Fruit fly (Drosophila melanogaster) whole organism, embryonic: ENCODE data around the gene deltaCOP.
A peak's percentile ranks its signal among the peaks of the same experiment; 100 is the strongest.

Experiments used
- Aef1 ChIP-seq: fragments of 200-800 bp; sonication (Bioruptor generic); IDR thresholded peaks from 3 replicates; pipeline ENCODE4 v1.3.6; 2022; ENCODE audit warnings: missing biosample characterization, missing genetic modification characterization
- BEAF-32 ChIP-seq: fragments of 200-800 bp; sonication (Bioruptor generic); optimal IDR thresholded peaks from 3 replicates; lab custom pipeline; 2017; ENCODE audit warnings: missing biosample characterization, missing genetic modification characterization, mild to moderate bottlenecking, moderate library complexity, missing genetic modification reagents
- Bdp1 ChIP-seq: fragments of 200-800 bp; sonication (Bioruptor generic); optimal IDR thresholded peaks from 3 replicates; lab custom pipeline; 2016; ENCODE audit warnings: missing biosample characterization, missing genetic modification characterization
- Blimp-1 ChIP-seq: fragments of 200-800 bp; sonication (Bioruptor generic); optimal IDR thresholded peaks from 3 replicates; lab custom pipeline; 2018; ENCODE audit warnings: missing biosample characterization, missing genetic modification characterization, mild to moderate bottlenecking, moderate library complexity, missing genetic modification reagents
- CG10267 ChIP-seq: fragments of 200-800 bp; sonication (Bioruptor generic); optimal IDR thresholded peaks from 2 replicates; lab custom pipeline; 2018; ENCODE audit warnings: missing biosample characterization, mild to moderate bottlenecking, missing genetic modification characterization, moderate library complexity
- CG12659 ChIP-seq: fragments of 200-800 bp; sonication (Bioruptor generic); optimal IDR thresholded peaks from 3 replicates; lab custom pipeline; 2017; ENCODE audit warnings: mild to moderate bottlenecking, missing biosample characterization, missing genetic modification reagents, missing genetic modification characterization
- CG12744 ChIP-seq: fragments of 200-800 bp; sonication (Bioruptor generic); optimal IDR thresholded peaks from 2 replicates; lab custom pipeline; 2016; ENCODE audit warnings: missing biosample characterization, missing genetic modification characterization
- CG13624 ChIP-seq: fragments of 200-800 bp; sonication (Bioruptor generic); optimal IDR thresholded peaks from 2 replicates; lab custom pipeline; 2016; ENCODE audit warnings: missing biosample characterization, missing genetic modification characterization
- CG14965 ChIP-seq: fragments of 200-800 bp; sonication (Bioruptor generic); optimal IDR thresholded peaks from 2 replicates; lab custom pipeline; 2016; ENCODE audit warnings: missing biosample characterization, missing genetic modification characterization, borderline replicate concordance
- CG17385 ChIP-seq: fragments of 200-800 bp; sonication (Bioruptor generic); optimal IDR thresholded peaks from 3 replicates; lab custom pipeline; 2018; ENCODE audit warnings: missing biosample characterization, mild to moderate bottlenecking, missing genetic modification characterization
- CG30020 ChIP-seq: fragments of 200-800 bp; optimal IDR thresholded peaks from 2 replicates; lab custom pipeline; 2019; ENCODE audit warnings: missing biosample characterization, mild to moderate bottlenecking, missing genetic modification characterization, moderate library complexity
- CG3726 ChIP-seq: fragments of 200-800 bp; sonication (Bioruptor generic); IDR thresholded peaks from 3 replicates; pipeline ENCODE4, ENCODE4 v1.3.6; 2022; ENCODE audit warnings: missing biosample characterization, missing genetic modification characterization
- CG42726 ChIP-seq: fragments of 200-800 bp; sonication (Bioruptor generic); IDR thresholded peaks from 2 replicates; pipeline ENCODE4 v1.3.6; 2022; ENCODE audit warnings: missing biosample characterization, missing genetic modification characterization; ENCODE audit not compliant: partially characterized antibody
- CG7928 ChIP-seq: fragments of 200-800 bp; sonication (Bioruptor generic); optimal IDR thresholded peaks from 2 replicates; lab custom pipeline; 2017; ENCODE audit warnings: missing biosample characterization, mild to moderate bottlenecking, missing genetic modification characterization
- CG8924 ChIP-seq: fragments of 200-800 bp; optimal IDR thresholded peaks from 3 replicates; lab custom pipeline; 2019; ENCODE audit warnings: missing biosample characterization, mild to moderate bottlenecking, missing genetic modification characterization, moderate library complexity
- CG9437 ChIP-seq: fragments of 200-800 bp; sonication (Bioruptor generic); optimal IDR thresholded peaks from 2 replicates; lab custom pipeline; 2018; ENCODE audit warnings: missing biosample characterization, mild to moderate bottlenecking, missing genetic modification characterization
- CG9797 ChIP-seq: fragments of 200-800 bp; sonication (Bioruptor generic); optimal IDR thresholded peaks from 3 replicates; lab custom pipeline; 2018; ENCODE audit warnings: missing biosample characterization, mild to moderate bottlenecking, missing genetic modification characterization
- CG9817 ChIP-seq: fragments of 200-800 bp; sonication (Bioruptor generic); optimal IDR thresholded peaks from 2 replicates; lab custom pipeline; 2018; ENCODE audit warnings: missing biosample characterization, mild to moderate bottlenecking, missing genetic modification characterization, moderate library complexity
- Chrac-16 ChIP-seq: fragments of 200-800 bp; sonication (Bioruptor generic); optimal IDR thresholded peaks from 3 replicates; lab custom pipeline; 2016; ENCODE audit warnings: missing biosample characterization, missing genetic modification characterization
- E2f2 ChIP-seq: fragments of 200-800 bp; sonication (Bioruptor generic); IDR thresholded peaks from 2 replicates; pipeline ENCODE4 v1.3.6; 2022; ENCODE audit warnings: missing biosample characterization, missing genetic modification characterization
- Elba2 ChIP-seq: fragments of 200-800 bp; sonication (Bioruptor generic); optimal IDR thresholded peaks from 3 replicates; lab custom pipeline; 2016; ENCODE audit warnings: missing biosample characterization, missing genetic modification characterization
- Hey ChIP-seq: fragments of 200-800 bp; sonication (Bioruptor generic); optimal IDR thresholded peaks from 3 replicates; lab custom pipeline; 2018; ENCODE audit warnings: missing biosample characterization, mild to moderate bottlenecking, missing genetic modification characterization
- Hmr ChIP-seq: fragments of 200-800 bp; sonication (Bioruptor generic); optimal IDR thresholded peaks from 3 replicates; lab custom pipeline; 2017; ENCODE audit warnings: mild to moderate bottlenecking, missing biosample characterization, missing genetic modification reagents, missing genetic modification characterization
- MBD-R2 ChIP-seq: fragments of 200-800 bp; sonication (Bioruptor generic); IDR thresholded peaks from 2 replicates; pipeline ENCODE4 v1.3.6; 2022; ENCODE audit warnings: missing biosample characterization, missing genetic modification characterization
- Mrtf ChIP-seq: fragments of 200-800 bp; sonication (Bioruptor generic); IDR thresholded peaks from 3 replicates; pipeline ENCODE4 v1.3.6; 2022; ENCODE audit warnings: missing biosample characterization, missing genetic modification characterization
- Myb ChIP-seq: fragments of 200-800 bp; sonication (Bioruptor generic); optimal IDR thresholded peaks from 2 replicates; lab custom pipeline; 2016; ENCODE audit warnings: missing biosample characterization, missing genetic modification characterization
- NC2β ChIP-seq: fragments of 200-800 bp; sonication (Bioruptor generic); optimal IDR thresholded peaks from 2 replicates; lab custom pipeline; 2016; ENCODE audit warnings: missing biosample characterization, missing genetic modification characterization
- Ptx1 ChIP-seq: fragments of 200-800 bp; sonication (Bioruptor generic); IDR thresholded peaks from 2 replicates; pipeline ENCODE4 v1.3.6; 2022; ENCODE audit warnings: missing biosample characterization, missing genetic modification characterization
- Six4 ChIP-seq: fragments of 200-800 bp; sonication (Bioruptor generic); optimal IDR thresholded peaks from 2 replicates; lab custom pipeline; 2016; ENCODE audit warnings: missing biosample characterization, missing genetic modification characterization
- Usf ChIP-seq: fragments of 200-800 bp; sonication (Bioruptor generic); optimal IDR thresholded peaks from 2 replicates; lab custom pipeline; 2017; ENCODE audit warnings: missing genotype, missing biosample characterization, missing genetic modification characterization
- YL-1 ChIP-seq: fragments of 200-800 bp; sonication (Bioruptor generic); optimal IDR thresholded peaks from 3 replicates; lab custom pipeline; 2017; ENCODE audit warnings: missing biosample characterization, mild to moderate bottlenecking, missing genetic modification characterization
- al ChIP-seq: fragments of 200-800 bp; sonication (Bioruptor generic); IDR thresholded peaks from 2 replicates; pipeline ENCODE4 v1.3.6; 2022; ENCODE audit warnings: missing biosample characterization, missing genetic modification characterization
- bbx ChIP-seq: fragments of 200-800 bp; sonication (Bioruptor generic); IDR thresholded peaks from 2 replicates; pipeline ENCODE4 v1.3.6; 2022; ENCODE audit warnings: missing biosample characterization, missing genetic modification characterization; ENCODE audit not compliant: partially characterized antibody
- bigmax ChIP-seq: fragments of 200-800 bp; sonication (Bioruptor generic); optimal IDR thresholded peaks from 2 replicates; lab custom pipeline; 2018; ENCODE audit warnings: missing biosample characterization, mild to moderate bottlenecking, missing genetic modification characterization
- cas ChIP-seq: fragments of 200-800 bp; sonication (Bioruptor generic); IDR thresholded peaks from 2 replicates; pipeline ENCODE4 v1.3.6; 2022; ENCODE audit warnings: missing biosample characterization, missing genetic modification characterization
- cg ChIP-seq: fragments of 200-800 bp; sonication (Bioruptor generic); optimal IDR thresholded peaks from 3 replicates; lab custom pipeline; 2019; ENCODE audit warnings: missing biosample characterization, mild to moderate bottlenecking, missing genetic modification characterization, moderate library complexity
- exex ChIP-seq: fragments of 200-800 bp; sonication (Bioruptor generic); optimal IDR thresholded peaks from 4 replicates; lab custom pipeline; 2018; ENCODE audit warnings: missing biosample characterization, mild to moderate bottlenecking, missing genetic modification characterization, moderate library complexity
- eyg ChIP-seq: fragments of 200-800 bp; sonication (Bioruptor generic); optimal IDR thresholded peaks from 3 replicates; lab custom pipeline; 2016; ENCODE audit warnings: missing biosample characterization, missing genetic modification characterization
- fd3F ChIP-seq: fragments of 200-800 bp; sonication (Bioruptor generic); optimal IDR thresholded peaks from 2 replicates; lab custom pipeline; 2018; ENCODE audit warnings: missing biosample characterization, mild to moderate bottlenecking, missing genetic modification characterization, moderate library complexity
- hb ChIP-seq: fragments of 200-800 bp; sonication (Bioruptor generic); IDR thresholded peaks from 3 replicates; pipeline ENCODE4 v1.3.6; 2022; ENCODE audit warnings: missing biosample characterization, missing genetic modification characterization; ENCODE audit not compliant: partially characterized antibody
- hkb ChIP-seq, 2 experiments: fragments of 200-800 bp in 1 of 2; fragments of >200 bp in 1 of 2; sonication (Bioruptor generic) in 1 of 2; IDR thresholded peaks in 1 of 2; optimal IDR thresholded peaks in 1 of 2; 2 replicates each; pipeline versions ENCODE4 v1.3.6 to Lab custom; 2017 to 2022; ENCODE audit warnings: missing biosample characterization in 1 of 2, missing genetic modification characterization in 1 of 2
- maf-S ChIP-seq: fragments of 200-800 bp; sonication (Bioruptor generic); optimal IDR thresholded peaks from 2 replicates; lab custom pipeline; 2016; ENCODE audit warnings: missing biosample characterization, missing genetic modification characterization
- pzg ChIP-seq: fragments of 200-800 bp; sonication (Bioruptor generic); optimal IDR thresholded peaks from 3 replicates; lab custom pipeline; 2018; ENCODE audit warnings: missing biosample characterization, mild to moderate bottlenecking, missing genetic modification characterization, moderate library complexity
- rib ChIP-seq: fragments of 200-800 bp; sonication (Bioruptor generic); IDR thresholded peaks from 2 replicates; pipeline ENCODE4 v1.3.6; 2022; ENCODE audit warnings: missing biosample characterization, missing genetic modification characterization
- shn ChIP-seq: fragments of 200-800 bp; sonication (Bioruptor generic); optimal IDR thresholded peaks from 3 replicates; lab custom pipeline; 2016; ENCODE audit warnings: missing biosample characterization, missing genetic modification characterization
- slbo ChIP-seq: fragments of 200-800 bp; sonication (Bioruptor generic); IDR thresholded peaks from 2 replicates; pipeline ENCODE4 v1.3.6; 2022; ENCODE audit warnings: missing biosample characterization, missing genetic modification characterization
- ssp ChIP-seq: fragments of 200-800 bp; sonication (Bioruptor generic); IDR thresholded peaks from 2 replicates; pipeline ENCODE4 v1.3.6; 2022; ENCODE audit warnings: missing biosample characterization, missing genetic modification characterization
- sug ChIP-seq: fragments of 200-800 bp; optimal IDR thresholded peaks from 2 replicates; lab custom pipeline; 2019; ENCODE audit warnings: missing biosample characterization, mild to moderate bottlenecking, missing genetic modification characterization, moderate library complexity

Gene deltaCOP

dm6 chrX:1877107-1877736 is 15.6 kb upstream of the deltaCOP start, which contains the start of the genes CG14817 and CG14805 (continued):
- TF ChIP-seq CG13624 (GFP tag; lab: Kevin White, UChicago): peak; percentile 30
- TF ChIP-seq maf-S (GFP tag; lab: Kevin White, UChicago): no peak
- peak; percentile 61 for TF ChIP-seq bbx (GFP tag; lab: Robert Waterston, UW)
- TF ChIP-seq Ptx1 (GFP tag; lab: Robert Waterston, UW): no peak
- no peak for TF ChIP-seq hb (GFP tag; lab: Robert Waterston, UW)
- no peak for TF ChIP-seq rib (GFP tag; lab: Robert Waterston, UW)
- TF ChIP-seq CG9437 (GFP tag; lab: Kevin White, UChicago): peak; percentile 86
- TF ChIP-seq Hey (tag; lab: Kevin White, UChicago): no peak
- TF ChIP-seq Blimp-1 (GFP tag; lab: Kevin White, UChicago): no peak
- TF ChIP-seq CG9817 (tag; lab: Kevin White, UChicago): peak; percentile 54
- peak; percentile 68 for TF ChIP-seq CG8924
- TF ChIP-seq fd3F: peak; percentile 53
- TF ChIP-seq Bdp1 (GFP tag; lab: Kevin White, UChicago): peak; percentile 18
- no peak for TF ChIP-seq exex (tag; lab: Kevin White, UChicago)
- no peak for TF ChIP-seq CG7928 (GFP tag; lab: Kevin White, UChicago)
- peak; percentile 88 for TF ChIP-seq Hmr (GFP tag; lab: Kevin White, UChicago)
- TF ChIP-seq slbo (GFP tag; lab: Robert Waterston, UW): 0 out of 2 replicates have a peak, but pooled peaks have one; percentile 38
- no peak for TF ChIP-seq Aef1
- peak; percentile 19 for TF ChIP-seq CG12744 (GFP tag; lab: Kevin White, UChicago)
- TF ChIP-seq CG30020 (tag; lab: Kevin White, UChicago): peak; percentile 40
- TF ChIP-seq cas (GFP tag; lab: Robert Waterston, UW): no peak
- peak; percentile 65 for TF ChIP-seq NC2β (GFP tag; lab: Kevin White, UChicago)
- peak; percentile 93 for TF ChIP-seq YL-1 (GFP tag; lab: Kevin White, UChicago)
- peak; percentile 72 for TF ChIP-seq sug
- TF ChIP-seq E2f2 (GFP tag; lab: Robert Waterston, UW): peak; percentile 57
- no peak for TF ChIP-seq Myb
- 0 out of 3 replicates have a peak, but pooled peaks have one; percentile 8 for TF ChIP-seq Mrtf
- peak; percentile 26 for TF ChIP-seq Usf (GFP tag; lab: Kevin White, UChicago)
- TF ChIP-seq CG42726 (GFP tag; lab: Robert Waterston, UW): no peak
- no peak for TF ChIP-seq Chrac-16 (GFP tag; lab: Kevin White, UChicago)
- peak; percentile 34 for TF ChIP-seq Six4 (GFP tag; lab: Kevin White, UChicago)
- no peak for TF ChIP-seq eyg
- peak; percentile 51 for TF ChIP-seq bigmax (GFP tag; lab: Kevin White, UChicago)
- TF ChIP-seq CG3726 (GFP tag; lab: Robert Waterston, UW): no peak
- no peak; the same call in 1 of the 2 replicates for TF ChIP-seq al (GFP tag; lab: Robert Waterston, UW)
- TF ChIP-seq ssp (GFP tag; lab: Robert Waterston, UW): no peak
- no peak for TF ChIP-seq CG14965 (GFP tag; lab: Kevin White, UChicago)

- TF ChIP-seq CG12659 (GFP tag; lab: Kevin White, UChicago): peak; percentile 47
- TF ChIP-seq Elba2 (GFP tag; lab: Kevin White, UChicago): peak; percentile 83
- peak; percentile 48 for TF ChIP-seq CG30020 (tag; lab: Kevin White, UChicago)
- no peak for TF ChIP-seq shn
- TF ChIP-seq BEAF-32: peak; percentile 51
- TF ChIP-seq MBD-R2 (GFP tag; lab: Robert Waterston, UW): peak; percentile 22
- peak; percentile 72 for TF ChIP-seq YL-1 (GFP tag; lab: Kevin White, UChicago)
- peak; percentile 69 for TF ChIP-seq CG9797
- TF ChIP-seq CG17385 (GFP tag; lab: Kevin White, UChicago): peak; percentile 95
- peak; percentile 15 for TF ChIP-seq hkb (optimal IDR thresholded peaks at IDR 0.05; lab: Kevin White, UChicago)
- no peak for TF ChIP-seq hkb (GFP tag; IDR thresholded peaks at IDR 0.05; lab: Robert Waterston, UW)
- peak; percentile 66 for TF ChIP-seq cg (GFP tag; lab: Kevin White, UChicago)
- peak; percentile 39 for TF ChIP-seq CG10267 (tag; lab: Kevin White, UChicago)
- peak; percentile 61 for TF ChIP-seq pzg (GFP tag; lab: Kevin White, UChicago)
Observed at dm6 chrX:1873515-1874126, 12.0 kb upstream of the deltaCOP start, which contains the start of the genes Pgam5 and Vps26. Pgam5 (minus strand) TSS chrX:1873565. Vps26 (plus strand) TSS chrX:1873853.
